Worm (Caenorhabditis elegans) whole organism, L4/young adult: ENCODE data around the gene degl-2.

Experiments
- dao-5 ChIP-seq: sonication (generic microtip); optimal IDR thresholded peaks from 2 replicates; lab custom pipeline; 2016; ENCODE audit warnings: missing genotype, missing genetic modification characterization, moderate library complexity, missing compliant biosample characterization
- him-1 ChIP-seq: sonication (generic microtip); optimal IDR thresholded peaks from 2 replicates; lab custom pipeline; 2016; ENCODE audit warnings: missing genotype, missing genetic modification reagents, missing genetic modification characterization, missing compliant biosample characterization

DNA sequence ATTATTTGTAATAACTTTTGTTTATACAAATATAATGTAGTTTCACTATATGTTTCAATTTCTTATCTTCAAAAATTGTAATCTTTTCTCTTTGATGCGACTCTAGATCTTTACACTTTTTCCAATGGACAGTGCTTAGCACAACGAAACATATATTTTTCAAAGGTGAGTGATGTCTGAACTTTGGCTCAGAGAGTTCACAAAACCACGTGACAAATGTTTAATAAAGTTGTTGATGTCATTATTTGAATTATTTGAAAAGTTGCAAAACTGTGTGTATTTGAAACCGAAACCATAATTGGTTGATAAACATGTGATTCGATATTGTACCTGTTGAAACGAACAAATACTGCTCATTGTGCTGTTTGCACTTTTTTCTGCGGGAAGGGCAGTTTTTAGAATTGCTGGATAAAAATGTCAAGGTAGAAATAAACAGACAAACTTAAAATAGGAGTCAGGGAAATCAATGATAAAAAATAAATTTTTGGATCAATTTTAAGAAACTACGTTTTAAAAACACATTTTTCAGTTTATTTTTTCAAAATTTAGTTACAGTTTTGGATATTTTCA is 24.9 kb downstream of the degl-2 start:
- TF ChIP-seq him-1 (tag; lab: Kevin White, UChicago) = no peak
- no peak for TF ChIP-seq dao-5 (tag; lab: Kevin White, UChicago)
